In genomic region chrII:4044349-4044748, ce11 we compare ENCODE assay signal across 4 worm cellular contexts.
A peak's percentile ranks its signal among the peaks of the same experiment; 100 is the strongest.
TF ChIP-seq lines count a peak whose summit lies in the region.

TSS of gene rpn-11 (minus strand) at chrII:4044546.

TF ChIP-seq in whole organism, L2 larva, 48 proteins besides CTCF, POLR2A, EP300 and RAD21 (continues in another document):
- TF ChIP-seq ZK546.5 (tag; optimal IDR thresholded peaks at IDR 0.05; lab: Kevin White, UChicago) (peak; percentile 59), sma-3 (GFP tag; optimal IDR thresholded peaks at IDR 0.05; lab: Kevin White, UChicago) (peak; percentile 92), mbf-1 (tag; optimal IDR thresholded peaks at IDR 0.05; lab: Kevin White, UChicago) (no peak), gmeb-1 (tag; optimal IDR thresholded peaks at IDR 0.05; lab: Kevin White, UChicago) (peak; percentile 98), ztf-4 (tag; optimal IDR thresholded peaks at IDR 0.05; lab: Kevin White, UChicago) (peak; percentile 56), fos-1 (tag; optimal IDR thresholded peaks at IDR 0.05; lab: Kevin White, UChicago) (peak; percentile 65), nhr-6 (tag; optimal IDR thresholded peaks at IDR 0.05; lab: Kevin White, UChicago) (peak; percentile 41), elt-1 (tag; optimal IDR thresholded peaks at IDR 0.05; lab: Kevin White, UChicago) (no peak), blmp-1 (tag; optimal IDR thresholded peaks at IDR 0.05; lab: Kevin White, UChicago; ENCODE audit: insufficient read depth) (peak; percentile 25), dmd-4 (tag; optimal IDR thresholded peaks at IDR 0.05; lab: Kevin White, UChicago) (no peak), sem-4 (tag; optimal IDR thresholded peaks at IDR 0.05; lab: Kevin White, UChicago) (peak; percentile 53), elt-3 (tag; optimal IDR thresholded peaks at IDR 0.05; lab: Kevin White, UChicago) (no peak), sma-9 (GFP tag; optimal IDR thresholded peaks at IDR 0.05; lab: Kevin White, UChicago) (peak; percentile 86), sma-9 (tag; optimal IDR thresholded peaks at IDR 0.05; lab: Kevin White, UChicago) (no peak), lin-11 (tag; optimal IDR thresholded peaks at IDR 0.05; lab: Kevin White, UChicago) (peak; percentile 74), lin-39 (tag; optimal IDR thresholded peaks at IDR 0.05; lab: Kevin White, UChicago) (no peak), nhr-10 (tag; optimal IDR thresholded peaks at IDR 0.05; lab: Kevin White, UChicago) (no peak), mab-5 (tag; optimal IDR thresholded peaks at IDR 0.05; lab: Kevin White, UChicago) (peak; percentile 63), F13H6.1 (tag; optimal IDR thresholded peaks at IDR 0.05; lab: Kevin White, UChicago) (peak; percentile 83), ztf-11 (tag; optimal IDR thresholded peaks at IDR 0.05; lab: Kevin White, UChicago) (no peak), mdl-1 (tag; optimal IDR thresholded peaks at IDR 0.05; lab: Kevin White, UChicago) (peak; percentile 6 to 70), Y55F3AM.14 (GFP tag; optimal IDR thresholded peaks at IDR 0.05; lab: Kevin White, UChicago) (peak; percentile 75), ceh-82 (tag; optimal IDR thresholded peaks at IDR 0.05; lab: Kevin White, UChicago) (peak; percentile 64)

TF ChIP-seq in whole organism, L4 larva, 104 proteins besides CTCF, POLR2A, EP300 and RAD21 (continues in another document):
- peak; percentile 49; the same call in 1 of the 2 replicates for TF ChIP-seq ZK337.2 (GFP tag; IDR thresholded peaks at IDR 0.05; lab: Robert Waterston, UW)
- TF ChIP-seq arid-1 (GFP tag; conservative IDR thresholded peaks at IDR 0.05; lab: Robert Waterston, UW): no peak
- no peak for TF ChIP-seq R02D3.7 (tag; optimal IDR thresholded peaks at IDR 0.05; lab: Kevin White, UChicago)
- TF ChIP-seq php-3 (GFP tag; IDR thresholded peaks at IDR 0.05; lab: Robert Waterston, UW): peak; percentile 60; the same call in 1 of the 2 replicates
- TF ChIP-seq D1046.2 (GFP tag; IDR thresholded peaks at IDR 0.05; lab: Robert Waterston, UW): no peak
- TF ChIP-seq aha-1 (tag; lab: Kevin White, UChicago): peak; percentile 96
- TF ChIP-seq snpc-1.2 (GFP tag; IDR thresholded peaks at IDR 0.05; lab: Robert Waterston, UW): no peak
- no peak for TF ChIP-seq pqm-1 (tag; optimal IDR thresholded peaks at IDR 0.05; lab: Kevin White, UChicago)
- peak; percentile 74 for TF ChIP-seq hmg-1.1 (GFP tag; IDR thresholded peaks at IDR 0.05; lab: Robert Waterston, UW)
- TF ChIP-seq T20F7.1 (GFP tag; optimal IDR thresholded peaks at IDR 0.05; lab: Kevin White, UChicago): no peak
- peak; percentile 77 for TF ChIP-seq hlh-30 (tag; optimal IDR thresholded peaks at IDR 0.05; lab: Kevin White, UChicago; ENCODE audit: insufficient read depth)
- no peak for TF ChIP-seq Y105C5A.15 (GFP tag; IDR thresholded peaks at IDR 0.05; lab: Robert Waterston, UW)
- TF ChIP-seq ztf-7 (tag; optimal IDR thresholded peaks at IDR 0.05; lab: Kevin White, UChicago): peak; percentile 46
- TF ChIP-seq lin-39 (tag; optimal IDR thresholded peaks at IDR 0.05; lab: Kevin White, UChicago): no peak
- peak; percentile 43 for TF ChIP-seq fkh-10 (GFP tag; optimal IDR thresholded peaks at IDR 0.05; lab: Kevin White, UChicago)
- TF ChIP-seq unc-130 (GFP tag; optimal IDR thresholded peaks at IDR 0.05; lab: Kevin White, UChicago): peak; percentile 60
- peak; percentile 63 for TF ChIP-seq nhr-48 (tag; optimal IDR thresholded peaks at IDR 0.05; lab: Kevin White, UChicago)
- TF ChIP-seq attf-4 (tag; optimal IDR thresholded peaks at IDR 0.05; lab: Kevin White, UChicago): no peak
- no peak for TF ChIP-seq F26F4.8 (GFP tag; conservative IDR thresholded peaks at IDR 0.05; lab: Robert Waterston, UW)
- TF ChIP-seq nhr-76 (tag; optimal IDR thresholded peaks at IDR 0.05; lab: Kevin White, UChicago): no peak
- TF ChIP-seq aly-2 (tag; optimal IDR thresholded peaks at IDR 0.05; lab: Kevin White, UChicago): no peak
- peak; percentile 82 for TF ChIP-seq duxl-1 (tag; optimal IDR thresholded peaks at IDR 0.05; lab: Kevin White, UChicago; ENCODE audit: poor library complexity)
- TF ChIP-seq mxl-3 (GFP tag; optimal IDR thresholded peaks at IDR 0.05; lab: Kevin White, UChicago): peak; percentile 60
- TF ChIP-seq Y5F2A.4 (GFP tag; optimal IDR thresholded peaks at IDR 0.05; lab: Kevin White, UChicago): no peak

TF ChIP-seq in whole organism, late embryonic, 69 proteins besides CTCF, POLR2A, EP300 and RAD21 (continues in another document):
- TF ChIP-seq ceh-18 (tag; optimal IDR thresholded peaks at IDR 0.05; lab: Kevin White, UChicago): peak; percentile 36
- no peak for TF ChIP-seq hlh-13 (GFP tag; optimal IDR thresholded peaks at IDR 0.05; lab: Kevin White, UChicago)
- TF ChIP-seq fkh-10 (GFP tag; optimal IDR thresholded peaks at IDR 0.05; lab: Kevin White, UChicago): no peak
- no peak for TF ChIP-seq npax-4 (tag; optimal IDR thresholded peaks at IDR 0.05; lab: Kevin White, UChicago)
- peak; percentile 25 for TF ChIP-seq ceh-14 (tag; optimal IDR thresholded peaks at IDR 0.05; lab: Kevin White, UChicago)
- no peak for TF ChIP-seq ets-4 (tag; optimal IDR thresholded peaks at IDR 0.05; lab: Kevin White, UChicago)
- peak; percentile 44 for TF ChIP-seq ceh-31 (tag; optimal IDR thresholded peaks at IDR 0.05; lab: Kevin White, UChicago)
- TF ChIP-seq unc-3 (GFP tag; conservative IDR thresholded peaks at IDR 0.05; lab: Robert Waterston, UW): no peak
- no peak for TF ChIP-seq unc-3 (tag; optimal IDR thresholded peaks at IDR 0.05; lab: Kevin White, UChicago)
- TF ChIP-seq ceh-48 (tag; optimal IDR thresholded peaks at IDR 0.05; lab: Kevin White, UChicago): peak; percentile 18
- no peak for TF ChIP-seq nhr-11 (tag; optimal IDR thresholded peaks at IDR 0.05; lab: Kevin White, UChicago)
- no peak for TF ChIP-seq pqm-1 (tag; optimal IDR thresholded peaks at IDR 0.05; lab: Kevin White, UChicago)
- TF ChIP-seq pat-9 (tag; optimal IDR thresholded peaks at IDR 0.05; lab: Kevin White, UChicago): no peak
- no peak for TF ChIP-seq ttx-3 (tag; optimal IDR thresholded peaks at IDR 0.05; lab: Kevin White, UChicago)
- peak; percentile 37 for TF ChIP-seq unc-86 (tag; optimal IDR thresholded peaks at IDR 0.05; lab: Kevin White, UChicago)
- TF ChIP-seq ceh-34 (tag; optimal IDR thresholded peaks at IDR 0.05; lab: Kevin White, UChicago): peak; percentile 36
- no peak for TF ChIP-seq Y22D7AL.16 (tag; optimal IDR thresholded peaks at IDR 0.05; lab: Kevin White, UChicago)
- peak; percentile 29 for TF ChIP-seq tbx-2 (tag; optimal IDR thresholded peaks at IDR 0.05; lab: Kevin White, UChicago)
- TF ChIP-seq ceh-6 (GFP tag; optimal IDR thresholded peaks at IDR 0.05; lab: Kevin White, UChicago): no peak
- no peak for TF ChIP-seq unc-55 (GFP tag; optimal IDR thresholded peaks at IDR 0.05; lab: Kevin White, UChicago)
- TF ChIP-seq dmd-4 (tag; optimal IDR thresholded peaks at IDR 0.05; lab: Kevin White, UChicago; ENCODE audit: borderline replicate concordance): no peak
- no peak for TF ChIP-seq sdc-2 (tag; optimal IDR thresholded peaks at IDR 0.05; lab: Kevin White, UChicago)
- no peak for TF ChIP-seq hlh-15 (tag; optimal IDR thresholded peaks at IDR 0.05; lab: Kevin White, UChicago)
- no peak for TF ChIP-seq pha-4 (tag; optimal IDR thresholded peaks at IDR 0.05; lab: Kevin White, UChicago)
- TF ChIP-seq syd-9 (tag; optimal IDR thresholded peaks at IDR 0.05; lab: Kevin White, UChicago): no peak
- TF ChIP-seq T23F11.4 (GFP tag; optimal IDR thresholded peaks at IDR 0.05; lab: Kevin White, UChicago): no peak
- TF ChIP-seq hlh-30 (tag; optimal IDR thresholded peaks at IDR 0.05; lab: Kevin White, UChicago; ENCODE audit: insufficient read depth): peak; percentile 2

TF ChIP-seq in whole organism, mixed stage, embryonic, 35 proteins besides CTCF, POLR2A, EP300 and RAD21:
- no peak for TF ChIP-seq bed-3 (GFP tag; optimal IDR thresholded peaks at IDR 0.05; lab: Kevin White, UChicago)
- peak; percentile 21 for TF ChIP-seq ceh-39 (tag; optimal IDR thresholded peaks at IDR 0.05; lab: Kevin White, UChicago)
- peak; percentile 54 for TF ChIP-seq drap-1 (GFP tag; optimal IDR thresholded peaks at IDR 0.05; lab: Kevin White, UChicago)
- TF ChIP-seq mep-1 (tag; optimal IDR thresholded peaks at IDR 0.05; lab: Kevin White, UChicago): peak; percentile 53
- no peak for TF ChIP-seq unc-120 (tag; optimal IDR thresholded peaks at IDR 0.05; lab: Kevin White, UChicago; ENCODE audit: poor library complexity, severe bottlenecking)
- TF ChIP-seq lin-13 (tag; optimal IDR thresholded peaks at IDR 0.05; lab: Kevin White, UChicago): peak; percentile 56
- peak; percentile 36 for TF ChIP-seq ceh-43 (GFP tag; optimal IDR thresholded peaks at IDR 0.05; lab: Kevin White, UChicago)
- TF ChIP-seq lsy-2 (tag; optimal IDR thresholded peaks at IDR 0.05; lab: Kevin White, UChicago): peak; percentile 89
- TF ChIP-seq nhr-28 (tag; optimal IDR thresholded peaks at IDR 0.05; lab: Kevin White, UChicago): no peak
- TF ChIP-seq ces-1 (GFP tag; optimal IDR thresholded peaks at IDR 0.05; lab: Kevin White, UChicago): peak; percentile 78
- TF ChIP-seq sptf-1 (tag; optimal IDR thresholded peaks at IDR 0.05; lab: Kevin White, UChicago): peak; percentile 54
- TF ChIP-seq pha-4 (tag; optimal IDR thresholded peaks at IDR 0.05; lab: Kevin White, UChicago): peak; percentile 59
- peak; percentile 46 for TF ChIP-seq M03D4.4 (tag; optimal IDR thresholded peaks at IDR 0.05; lab: Kevin White, UChicago)
- peak; percentile 64 for TF ChIP-seq nhr-237 (tag; optimal IDR thresholded peaks at IDR 0.05; lab: Kevin White, UChicago)
